Worm (Caenorhabditis elegans): ENCODE measurements around the gene F23D12.11.

The F23D12.11 gene

ce11 chrX:14424673-14425072 is at the start of gene F23D12.11:
Gene F23D12.11, minus strand, starts transcription at chrX:14424751.
- TF ChIP-seq sptf-1 (tag; optimal IDR thresholded peaks at IDR 0.05) (no peak), drap-1 (GFP tag; optimal IDR thresholded peaks at IDR 0.05) (no peak), unc-62 (GFP tag; optimal IDR thresholded peaks at IDR 0.05) (no peak), ceh-39 (tag; optimal IDR thresholded peaks at IDR 0.05) (no peak), ham-2 (GFP tag; optimal IDR thresholded peaks at IDR 0.05) (no peak), tbx-8 (GFP tag; optimal IDR thresholded peaks at IDR 0.05) (no peak), flh-1 (GFP tag; optimal IDR thresholded peaks at IDR 0.05) (no peak), mep-1 (tag; optimal IDR thresholded peaks at IDR 0.05) (no peak), snpc-4 (tag; optimal IDR thresholded peaks at IDR 0.05) (no peak), bed-3 (GFP tag; optimal IDR thresholded peaks at IDR 0.05) (no peak), sem-2 (GFP tag; optimal IDR thresholded peaks at IDR 0.05) (no peak), ces-1 (GFP tag; optimal IDR thresholded peaks at IDR 0.05) (no peak), nhr-76 (tag; optimal IDR thresholded peaks at IDR 0.05) (no peak)

ce11 chrX:14473740-14474139 is 49.2 kb upstream of the F23D12.11 start, which contains the start of gene M163.5:
Gene M163.5, plus strand, starts transcription at chrX:14474040.
- no peak for TF ChIP-seq hlh-1 (tag; optimal IDR thresholded peaks at IDR 0.05)
- no peak for TF ChIP-seq sptf-1 (tag; optimal IDR thresholded peaks at IDR 0.05)
- no peak for TF ChIP-seq nhr-12 (tag; optimal IDR thresholded peaks at IDR 0.05)
- TF ChIP-seq ceh-39 (tag; optimal IDR thresholded peaks at IDR 0.05), result no peak
- no peak for TF ChIP-seq flh-1 (GFP tag; optimal IDR thresholded peaks at IDR 0.05)
- no peak for TF ChIP-seq ceh-83 (GFP tag; optimal IDR thresholded peaks at IDR 0.05)
- TF ChIP-seq zip-8 (tag; optimal IDR thresholded peaks at IDR 0.05), result no peak
- TF ChIP-seq unc-39 (tag; optimal IDR thresholded peaks at IDR 0.05), result no peak
- TF ChIP-seq blmp-1 (tag; optimal IDR thresholded peaks at IDR 0.05), result no peak
- TF ChIP-seq ceh-43 (GFP tag; optimal IDR thresholded peaks at IDR 0.05), result no peak
- no peak for TF ChIP-seq pha-4 (tag; optimal IDR thresholded peaks at IDR 0.05)

ce11 chrX:14470687-14471086 is 46.1 kb upstream of the F23D12.11 start, which contains the start of gene M163.10:
Gene M163.10, plus strand, starts transcription at chrX:14470987.
- TF ChIP-seq drap-1 (GFP tag; optimal IDR thresholded peaks at IDR 0.05) (no peak), nhr-28 (tag; optimal IDR thresholded peaks at IDR 0.05) (no peak), mls-2 (tag; optimal IDR thresholded peaks at IDR 0.05) (no peak), hlh-1 (tag; optimal IDR thresholded peaks at IDR 0.05) (no peak)

- TF ChIP-seq ham-2 (GFP tag; optimal IDR thresholded peaks at IDR 0.05) (no peak), ceh-39 (tag; optimal IDR thresholded peaks at IDR 0.05) (no peak), mls-2 (tag; optimal IDR thresholded peaks at IDR 0.05) (no peak), cnd-1 (tag; optimal IDR thresholded peaks at IDR 0.05) (no peak), nhr-28 (tag; optimal IDR thresholded peaks at IDR 0.05) (no peak), unc-62 (GFP tag; optimal IDR thresholded peaks at IDR 0.05) (no peak), unc-39 (tag; optimal IDR thresholded peaks at IDR 0.05) (no peak), nhr-237 (tag; optimal IDR thresholded peaks at IDR 0.05) (no peak), nhr-2 (tag; optimal IDR thresholded peaks at IDR 0.05) (no peak), snpc-4 (tag; optimal IDR thresholded peaks at IDR 0.05) (no peak), lin-13 (tag; optimal IDR thresholded peaks at IDR 0.05) (no peak), lsy-2 (tag; optimal IDR thresholded peaks at IDR 0.05) (no peak)
Observed at ce11 chrX:14469284-14469683, 44.7 kb upstream of the F23D12.11 start, which contains the start of gene M163.9. Gene M163.9, plus strand, starts transcription at chrX:14469584.

ce11 chrX:14466532-14466931 is 42.0 kb upstream of the F23D12.11 start, which contains the start of gene M163.21:
Gene M163.21, plus strand, starts transcription at chrX:14466832.
- no peak for TF ChIP-seq nhr-237 (tag; optimal IDR thresholded peaks at IDR 0.05)
- TF ChIP-seq sptf-1 (tag; optimal IDR thresholded peaks at IDR 0.05), result no peak
- no peak for TF ChIP-seq ces-1 (GFP tag; optimal IDR thresholded peaks at IDR 0.05)
- no peak for TF ChIP-seq nhr-2 (tag; optimal IDR thresholded peaks at IDR 0.05)

- TF ChIP-seq ztf-11 (tag; optimal IDR thresholded peaks at IDR 0.05) (no peak), pha-4 (tag; optimal IDR thresholded peaks at IDR 0.05) (no peak), unc-120 (tag; optimal IDR thresholded peaks at IDR 0.05; ENCODE audit: poor library complexity, severe bottlenecking) (no peak)
Observed at ce11 chrX:14465593-14465992, 41.0 kb upstream of the F23D12.11 start, which contains the start of gene M163.22. Gene M163.22, plus strand, starts transcription at chrX:14465893.
